Fruit fly (Drosophila melanogaster) ovary, adult (tissue): ENCODE results near the gene CG34163.

Experiments used
- CG17801 ChIP-seq: fragments of 200-800 bp; optimal IDR thresholded peaks from 2 replicates; lab custom pipeline; 2019; ENCODE audit warnings: missing biosample characterization, mild to moderate bottlenecking, missing genetic modification characterization, moderate library complexity; ENCODE audit not compliant: partially characterized antibody

The CG34163 gene

dm6 chr2L:12002922-12003791, 15.1 kb downstream of the CG34163 start:
- TF ChIP-seq CG17801 (GFP tag; lab: Kevin White, UChicago): no peak

dm6 chr2L:12003792-12004210, 15.7 kb downstream of the CG34163 start:
- peak; percentile 22 for TF ChIP-seq CG17801 (GFP tag; lab: Kevin White, UChicago)

dm6 chr2L:12004211-12004979, 16.3 kb downstream of the CG34163 start:
- TF ChIP-seq CG17801 (GFP tag; lab: Kevin White, UChicago): no peak

dm6 chr2L:12005436-12006396, 17.6 kb downstream of the CG34163 start:
- TF ChIP-seq CG17801 (GFP tag; lab: Kevin White, UChicago): no peak

dm6 chr2L:12006397-12007330, 18.6 kb downstream of the CG34163 start:
- TF ChIP-seq CG17801 (GFP tag; lab: Kevin White, UChicago): peak; percentile 90

dm6 chr2L:12007331-12007791, 19.3 kb downstream of the CG34163 start:
- peak; percentile 87 for TF ChIP-seq CG17801 (GFP tag; lab: Kevin White, UChicago)

- no peak for TF ChIP-seq CG17801 (GFP tag; lab: Kevin White, UChicago)
Observed at dm6 chr2L:12007853-12008252, 19.8 kb downstream of the CG34163 start, which contains the start of gene Rh5. TSS of gene Rh5 (plus strand) at chr2L:12008153.

dm6 chr2L:12010100-12010876, 22.2 kb downstream of the CG34163 start:
- TF ChIP-seq CG17801 (GFP tag; lab: Kevin White, UChicago): peak; percentile 70

- peak; percentile 91 for TF ChIP-seq CG17801 (GFP tag; lab: Kevin White, UChicago)
Observed at dm6 chr2L:12010877-12011666, 23.0 kb downstream of the CG34163 start.

- no peak for TF ChIP-seq CG17801 (GFP tag; lab: Kevin White, UChicago)
Observed at dm6 chr2L:12011682-12012655, 23.9 kb downstream of the CG34163 start.

dm6 chr2L:12013243-12013642, 25.2 kb downstream of the CG34163 start:
- no peak for TF ChIP-seq CG17801 (GFP tag; lab: Kevin White, UChicago)
